Fruit fly (Drosophila melanogaster): ENCODE data around the gene CG7255.

CG7255 gene

DNA sequence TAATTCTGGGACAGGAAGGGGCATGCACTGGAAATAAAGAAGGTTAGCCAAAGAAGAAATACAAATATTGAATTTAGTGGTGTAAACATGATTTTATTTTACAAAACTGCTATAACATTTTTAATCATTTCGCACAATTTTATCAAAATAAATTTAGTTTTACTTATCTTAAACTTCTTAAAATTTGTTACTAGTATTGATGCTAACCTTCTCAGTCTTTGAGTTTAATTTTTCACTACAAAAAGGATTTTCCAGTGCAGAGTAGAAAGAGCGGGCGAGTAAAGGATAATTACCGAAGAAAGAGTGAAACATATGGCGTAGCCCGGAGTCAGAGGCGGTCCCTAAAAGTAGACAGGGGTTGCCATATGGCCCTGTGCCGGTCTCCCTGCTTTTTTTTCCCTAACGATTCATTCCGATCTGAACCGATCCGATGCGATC is 17.0 kb downstream of the CG7255 start (continued):
- no peak for TF ChIP-seq CG6854 (GFP tag; optimal IDR thresholded peaks at IDR 0.05)
- TF ChIP-seq danr (GFP tag; IDR thresholded peaks at IDR 0.05) = no peak
- peak; percentile 61 for TF ChIP-seq gcm (GFP tag; optimal IDR thresholded peaks at IDR 0.05)
- no peak for TF ChIP-seq CG34422 (GFP tag; IDR thresholded peaks at IDR 0.05)
- no peak for TF ChIP-seq Atf-2 (GFP tag; optimal IDR thresholded peaks at IDR 0.05)
- TF ChIP-seq PHDP (tag; optimal IDR thresholded peaks at IDR 0.05) = no peak
- TF ChIP-seq Awh (GFP tag; IDR thresholded peaks at IDR 0.05) = no peak
- TF ChIP-seq az2 (GFP tag; optimal IDR thresholded peaks at IDR 0.05) = peak; percentile 32
- no peak for TF ChIP-seq jing (GFP tag; optimal IDR thresholded peaks at IDR 0.05)
- peak; percentile 96 for TF ChIP-seq CG15696 (tag; optimal IDR thresholded peaks at IDR 0.05)
- TF ChIP-seq CG12071 (GFP tag; optimal IDR thresholded peaks at IDR 0.05) = no peak
- no peak for TF ChIP-seq CG13424 (tag; optimal IDR thresholded peaks at IDR 0.05)
- TF ChIP-seq CG8388 (GFP tag; optimal IDR thresholded peaks at IDR 0.05) = peak; percentile 8
- no peak for TF ChIP-seq CG15073 (GFP tag; optimal IDR thresholded peaks at IDR 0.05)
- no peak for TF ChIP-seq CG8944 (GFP tag; optimal IDR thresholded peaks at IDR 0.05)
- TF ChIP-seq ATbp (GFP tag; optimal IDR thresholded peaks at IDR 0.05) = no peak
- TF ChIP-seq CG9727 (GFP tag; optimal IDR thresholded peaks at IDR 0.05) = peak; percentile 90
- peak in 1 of 2 experiments; percentile 31 for TF ChIP-seq eve (GFP tag; optimal IDR thresholded peaks at IDR 0.05)
- peak; percentile 59 for TF ChIP-seq CG2202 (tag; optimal IDR thresholded peaks at IDR 0.05)
- no peak for TF ChIP-seq sob (GFP tag; IDR thresholded peaks at IDR 0.05)
- no peak for TF ChIP-seq CG11093 (GFP tag; IDR thresholded peaks at IDR 0.05)
- no peak for TF ChIP-seq CG32772 (GFP tag; IDR thresholded peaks at IDR 0.05)
- no peak for TF ChIP-seq zfh2 (GFP tag; optimal IDR thresholded peaks at IDR 0.05)
- TF ChIP-seq Bteb2 (GFP tag; optimal IDR thresholded peaks at IDR 0.05) = no peak
- TF ChIP-seq CG18262 (tag; optimal IDR thresholded peaks at IDR 0.05) = peak; percentile 85
- no peak for TF ChIP-seq E2f2 (GFP tag; IDR thresholded peaks at IDR 0.05)
- no peak for TF ChIP-seq CG4328 (GFP tag; optimal IDR thresholded peaks at IDR 0.05)
- no peak for TF ChIP-seq CG30403 (GFP tag; optimal IDR thresholded peaks at IDR 0.05)
- no peak for TF ChIP-seq Gug (GFP tag; IDR thresholded peaks at IDR 0.05)
- TF ChIP-seq CG6765 (GFP tag; optimal IDR thresholded peaks at IDR 0.05) = no peak
- no peak for TF ChIP-seq tup (GFP tag; optimal IDR thresholded peaks at IDR 0.05)
- TF ChIP-seq grn (GFP tag; optimal IDR thresholded peaks at IDR 0.05) = no peak
- TF ChIP-seq CG12942 (GFP tag; optimal IDR thresholded peaks at IDR 0.05) = no peak
- TF ChIP-seq kah (GFP tag; optimal IDR thresholded peaks at IDR 0.05) = no peak
- TF ChIP-seq CG31441 (GFP tag; IDR thresholded peaks at IDR 0.05) = peak; percentile 71
- no peak for TF ChIP-seq pfk (GFP tag; optimal IDR thresholded peaks at IDR 0.05)
- no peak for TF ChIP-seq cad (GFP tag; optimal IDR thresholded peaks at IDR 0.05)
- peak; percentile 39 for TF ChIP-seq unpg (GFP tag; optimal IDR thresholded peaks at IDR 0.05)
- TF ChIP-seq Ada2b (GFP tag; IDR thresholded peaks at IDR 0.05) = no peak
- no peak for TF ChIP-seq Mad (GFP tag; optimal IDR thresholded peaks at IDR 0.05)
- no peak for TF ChIP-seq CG12219 (GFP tag; optimal IDR thresholded peaks at IDR 0.05)
- TF ChIP-seq Atf6 (GFP tag; IDR thresholded peaks at IDR 0.05) = no peak
- no peak for TF ChIP-seq seq (GFP tag; IDR thresholded peaks at IDR 0.05)
- TF ChIP-seq jumu (GFP tag; optimal IDR thresholded peaks at IDR 0.05) = no peak
- no peak for TF ChIP-seq sim (GFP tag; IDR thresholded peaks at IDR 0.05)
- no peak for TF ChIP-seq Bdp1 (GFP tag; optimal IDR thresholded peaks at IDR 0.05)
- no peak for TF ChIP-seq CG10274 (GFP tag; optimal IDR thresholded peaks at IDR 0.05)
- no peak for TF ChIP-seq H15 (GFP tag; IDR thresholded peaks at IDR 0.05)
- TF ChIP-seq insv (GFP tag; optimal IDR thresholded peaks at IDR 0.05) = no peak
- TF ChIP-seq ac (GFP tag; optimal IDR thresholded peaks at IDR 0.05) = peak; percentile 65
- TF ChIP-seq chinmo (GFP tag; IDR thresholded peaks at IDR 0.05; ENCODE audit: partially characterized antibody) = no peak
- no peak for TF ChIP-seq ab (GFP tag; optimal IDR thresholded peaks at IDR 0.05)
- peak; percentile 88 for TF ChIP-seq gsb-n (tag; optimal IDR thresholded peaks at IDR 0.05)

Data from whole organism, embryonic.